Fruit fly (Drosophila melanogaster): Measurements from ENCODE around the gene Flo2.

Flo2 gene

DNA sequence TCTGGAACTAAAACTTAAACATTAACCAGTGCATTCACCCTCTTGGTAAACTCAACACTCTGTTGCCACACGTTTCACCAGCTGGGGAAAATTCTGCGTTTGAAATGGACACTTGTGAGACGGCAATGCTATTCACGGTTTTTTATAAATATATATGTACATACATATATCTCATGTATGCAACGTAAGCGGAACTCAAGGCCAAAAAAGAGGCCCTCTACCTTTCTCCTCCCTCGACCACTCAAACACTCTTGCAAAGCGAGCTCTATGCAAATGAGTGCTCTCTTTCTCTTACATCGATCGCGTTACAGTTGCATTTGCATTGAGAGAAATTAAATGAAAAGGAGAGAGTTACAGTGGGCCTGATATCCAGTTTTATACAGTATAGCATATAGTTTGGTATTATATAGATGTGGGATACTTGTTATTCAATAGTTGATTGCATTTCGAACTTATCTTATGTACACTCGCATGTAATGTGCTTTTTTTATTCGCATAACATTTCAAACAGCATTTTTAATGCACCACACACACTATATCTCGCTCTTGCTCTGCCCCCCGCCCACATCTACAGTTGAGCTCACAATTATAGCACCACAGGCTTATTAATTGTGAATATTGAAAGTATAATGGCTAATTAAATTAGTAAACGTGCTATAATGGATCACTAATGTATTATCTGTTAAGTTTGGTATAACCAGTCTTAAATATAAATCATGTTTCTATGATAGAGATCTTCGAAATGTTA, 113.1 kb downstream of the Flo2 start (continued):
- TF ChIP-seq CG2202 (tag; optimal IDR thresholded peaks at IDR 0.05) (no peak), Sry-β (GFP tag; optimal IDR thresholded peaks at IDR 0.05) (no peak), Sox102F (GFP tag; optimal IDR thresholded peaks at IDR 0.05) (peak; percentile 74), CG6654 (GFP tag; optimal IDR thresholded peaks at IDR 0.05) (peak; percentile 10), CG8359 (GFP tag; optimal IDR thresholded peaks at IDR 0.05; ENCODE audit: borderline replicate concordance) (peak; percentile 30), Sox100B (GFP tag; optimal IDR thresholded peaks at IDR 0.05) (peak; percentile 58), sob (GFP tag; IDR thresholded peaks at IDR 0.05) (no peak), esg (GFP tag; conservative IDR thresholded peaks at IDR 0.05) (no peak; the same call in 1 of the 2 replicates), fd3F (GFP tag; optimal IDR thresholded peaks at IDR 0.05) (no peak), pan (optimal IDR thresholded peaks at IDR 0.05) (no peak), pan (GFP tag; optimal IDR thresholded peaks at IDR 0.05 in 1 of 2, IDR thresholded peaks at IDR 0.05 in 1 of 2) (peak in 1 of 2 experiments; percentile 35), E2f1 (GFP tag; IDR thresholded peaks at IDR 0.05) (peak; percentile 33; the same call in 1 of the 2 replicates), ewg (GFP tag; optimal IDR thresholded peaks at IDR 0.05) (peak; percentile 44), CG7556 (GFP tag; optimal IDR thresholded peaks at IDR 0.05) (peak; percentile 49), CG10565 (GFP tag; optimal IDR thresholded peaks at IDR 0.05) (no peak), mam (GFP tag; optimal IDR thresholded peaks at IDR 0.05) (peak; percentile 8), slbo (GFP tag; IDR thresholded peaks at IDR 0.05) (no peak), BEAF-32 (GFP tag; optimal IDR thresholded peaks at IDR 0.05) (no peak), run (tag; optimal IDR thresholded peaks at IDR 0.05) (peak; percentile 39), jumu (GFP tag; optimal IDR thresholded peaks at IDR 0.05) (peak; percentile 27), sima (GFP tag; optimal IDR thresholded peaks at IDR 0.05) (no peak), CrebB (tag; optimal IDR thresholded peaks at IDR 0.05) (no peak), Six4 (GFP tag; optimal IDR thresholded peaks at IDR 0.05) (peak; percentile 27), ttk (GFP tag; IDR thresholded peaks at IDR 0.05) (0 out of 2 replicates have a peak, but pooled peaks have one; percentile 50), CG9609 (GFP tag; optimal IDR thresholded peaks at IDR 0.05) (peak; percentile 10), gem (tag; optimal IDR thresholded peaks at IDR 0.05) (peak; percentile 71), Vsx1 (GFP tag; optimal IDR thresholded peaks at IDR 0.05) (peak; percentile 21), CG30403 (GFP tag; optimal IDR thresholded peaks at IDR 0.05) (peak; percentile 57), CoRest (tag; optimal IDR thresholded peaks at IDR 0.05) (peak; percentile 49), vvl (GFP tag; IDR thresholded peaks at IDR 0.05) (peak; percentile 85; the same call in 1 of the 2 replicates), trh (GFP tag; optimal IDR thresholded peaks at IDR 0.05) (no peak), Blimp-1 (GFP tag; optimal IDR thresholded peaks at IDR 0.05) (peak; percentile 58), cwo (GFP tag; optimal IDR thresholded peaks at IDR 0.05) (no peak), dysf (GFP tag; IDR thresholded peaks at IDR 0.05) (peak; percentile 38; the same call in 2 of the 3 replicates), Dip3 (GFP tag; optimal IDR thresholded peaks at IDR 0.05) (no peak), gt (GFP tag; IDR thresholded peaks at IDR 0.05) (no peak), Med (GFP tag) (peak; percentile 78), CG1602 (GFP tag; optimal IDR thresholded peaks at IDR 0.05) (peak; percentile 22), CG1603 (tag; optimal IDR thresholded peaks at IDR 0.05) (peak; percentile 87), CG3281 (GFP tag; optimal IDR thresholded peaks at IDR 0.05) (peak; percentile 5), row (GFP tag; IDR thresholded peaks at IDR 0.05) (peak; percentile 65), wdn (GFP tag; IDR thresholded peaks at IDR 0.05) (no peak), ftz-f1 (GFP tag; optimal IDR thresholded peaks at IDR 0.05) (no peak), CG6689 (GFP tag; IDR thresholded peaks at IDR 0.05) (peak; percentile 37), ac (GFP tag; optimal IDR thresholded peaks at IDR 0.05) (no peak), sens-2 (GFP tag; IDR thresholded peaks at IDR 0.05) (0 out of 2 replicates have a peak, but pooled peaks have one; percentile 22), CG3407 (GFP tag; optimal IDR thresholded peaks at IDR 0.05) (peak; percentile 38), Dp (GFP tag; optimal IDR thresholded peaks at IDR 0.05) (peak; percentile 12), H2.0 (GFP tag; IDR thresholded peaks at IDR 0.05) (peak; percentile 34)
